Worm (Caenorhabditis elegans): ENCODE measurements around the gene srr-1.

ce11 chrV:13025283-13025682, 28.3 kb downstream of the srr-1 start:
- TF ChIP-seq pqm-1 (tag; optimal IDR thresholded peaks at IDR 0.05) (no peak), R02D3.7 (tag; optimal IDR thresholded peaks at IDR 0.05) (no peak), hmg-1.1 (GFP tag; IDR thresholded peaks at IDR 0.05) (no peak), nhr-77 (tag; optimal IDR thresholded peaks at IDR 0.05) (no peak), pha-4 (GFP tag; IDR thresholded peaks at IDR 0.05) (no peak), pha-4 (tag; optimal IDR thresholded peaks at IDR 0.05) (no peak), set-16 (GFP tag; IDR thresholded peaks at IDR 0.05) (no peak)
